Worm (Caenorhabditis elegans) whole organism, L3 larva: ENCODE results near the gene C17C3.15.

Experiments
- R02D3.7 ChIP-seq: fragments of 150-350 bp; optimal IDR thresholded peaks from 2 replicates; lab custom pipeline; 2014; ENCODE audit warnings: missing biosample characterization, missing genetic modification characterization
- ZK546.5 ChIP-seq: sonication (generic microtip); optimal IDR thresholded peaks from 2 replicates; lab custom pipeline; 2017; ENCODE audit warnings: missing biosample characterization, missing genetic modification characterization
- aly-2 ChIP-seq: fragments of 150-350 bp; optimal IDR thresholded peaks from 2 replicates; lab custom pipeline; 2014; ENCODE audit warnings: missing biosample characterization, missing genetic modification characterization
- ama-1 ChIP-seq: fragments of 150-350 bp; optimal IDR thresholded peaks from 2 replicates; lab custom pipeline; 2018
- ceh-16 ChIP-seq: sonication (generic microtip); optimal IDR thresholded peaks from 2 replicates; lab custom pipeline; 2017; ENCODE audit warnings: missing biosample characterization, missing genetic modification characterization
- ceh-28 ChIP-seq: fragments of 150-350 bp; optimal IDR thresholded peaks from 2 replicates; lab custom pipeline; 2014; ENCODE audit warnings: missing biosample characterization, missing genetic modification reagents, missing genetic modification characterization
- ceh-82 ChIP-seq: fragments of 150-350 bp; optimal IDR thresholded peaks from 2 replicates; lab custom pipeline; 2014; ENCODE audit warnings: missing biosample characterization, missing genetic modification characterization
- ceh-9 ChIP-seq: sonication (generic microtip); optimal IDR thresholded peaks from 2 replicates; lab custom pipeline; 2018; ENCODE audit warnings: missing biosample characterization, missing genetic modification characterization
- daf-12 ChIP-seq: fragments of 150-350 bp; optimal IDR thresholded peaks from 2 replicates; lab custom pipeline; 2014; ENCODE audit warnings: missing biosample characterization, missing genetic modification reagents, missing genetic modification characterization
- egl-27 ChIP-seq: sonication (generic microtip); optimal IDR thresholded peaks from 4 replicates; lab custom pipeline; 2017; ENCODE audit warnings: missing biosample characterization, missing genetic modification reagents, missing genetic modification characterization
- egl-5 ChIP-seq: fragments of 150-350 bp; optimal IDR thresholded peaks from 2 replicates; lab custom pipeline; 2017; ENCODE audit warnings: missing biosample characterization, missing genetic modification reagents, missing genetic modification characterization, inconsistent platforms
- elt-1 ChIP-seq: fragments of 150-350 bp; optimal IDR thresholded peaks from 2 replicates; lab custom pipeline; 2014; ENCODE audit warnings: missing biosample characterization, missing genetic modification characterization
- elt-2 ChIP-seq: sonication (generic microtip); optimal IDR thresholded peaks from 2 replicates; lab custom pipeline; 2016; ENCODE audit warnings: missing genetic modification reagents, mild to moderate bottlenecking, missing genetic modification characterization, missing compliant biosample characterization
- elt-3 ChIP-seq, 3 experiments: fragments of 150-350 bp in 1 of 3; sonication (generic microtip) in 2 of 3; optimal IDR thresholded peaks; 2 replicates in 2 of 3; 4 replicates in 1 of 3; lab custom pipeline; 2014 to 2017; ENCODE audit warnings: missing biosample characterization in 3 of 3, missing genetic modification characterization in 3 of 3
- eor-1 ChIP-seq, 2 experiments: fragments of 150-350 bp; optimal IDR thresholded peaks; 2 replicates each; lab custom pipeline; 2014 to 2018; ENCODE audit warnings: missing biosample characterization in 2 of 2, missing genetic modification characterization in 2 of 2
- fkh-10 ChIP-seq: sonication (generic microtip); optimal IDR thresholded peaks from 2 replicates; lab custom pipeline; 2017; ENCODE audit warnings: missing biosample characterization, missing genetic modification reagents, missing genetic modification characterization
- fkh-2 ChIP-seq: fragments of 150-350 bp; optimal IDR thresholded peaks from 2 replicates; lab custom pipeline; 2014; ENCODE audit warnings: missing biosample characterization, missing genetic modification reagents, missing genetic modification characterization
- fos-1 ChIP-seq: fragments of 150-350 bp; optimal IDR thresholded peaks from 2 replicates; lab custom pipeline; 2014; ENCODE audit warnings: missing biosample characterization, missing genetic modification characterization
- hmg-11 ChIP-seq: sonication (generic microtip); optimal IDR thresholded peaks from 2 replicates; lab custom pipeline; 2016; ENCODE audit warnings: missing genetic modification characterization, missing compliant biosample characterization
- jun-1 ChIP-seq: fragments of 150-350 bp; optimal IDR thresholded peaks from 2 replicates; lab custom pipeline; 2014; ENCODE audit warnings: missing biosample characterization, missing genetic modification reagents, missing genetic modification characterization
- lin-15B ChIP-seq: fragments of 150-350 bp; optimal IDR thresholded peaks from 2 replicates; lab custom pipeline; 2014; ENCODE audit warnings: missing biosample characterization, missing genetic modification characterization
- lin-39 ChIP-seq: fragments of 150-350 bp; optimal IDR thresholded peaks from 2 replicates; lab custom pipeline; 2018; ENCODE audit warnings: missing biosample characterization, missing genetic modification reagents, missing genetic modification characterization
- lsy-12 ChIP-seq: sonication (generic microtip); optimal IDR thresholded peaks from 2 replicates; lab custom pipeline; 2016; ENCODE audit warnings: mild to moderate bottlenecking, missing genetic modification characterization, missing compliant biosample characterization
- mdl-1 ChIP-seq: fragments of 150-350 bp; optimal IDR thresholded peaks from 2 replicates; lab custom pipeline; 2014; ENCODE audit warnings: missing biosample characterization, missing genetic modification characterization
- mml-1 ChIP-seq: fragments of 150-350 bp; sonication (generic microtip); optimal IDR thresholded peaks from 3 replicates; lab custom pipeline; 2014; ENCODE audit warnings: missing biosample characterization, missing genetic modification characterization
- nfya-1 ChIP-seq: sonication (generic microtip); optimal IDR thresholded peaks from 2 replicates; lab custom pipeline; 2017; ENCODE audit warnings: missing genetic modification characterization, mild to moderate bottlenecking, missing compliant biosample characterization, antibody characterized with exemption, moderate library complexity; ENCODE audit not compliant: insufficient read depth
- nhr-11 ChIP-seq: fragments of 150-350 bp; optimal IDR thresholded peaks from 2 replicates; lab custom pipeline; 2014; ENCODE audit warnings: missing biosample characterization, missing genetic modification characterization
- nhr-12 ChIP-seq: fragments of 150-350 bp; optimal IDR thresholded peaks from 2 replicates; lab custom pipeline; 2014; ENCODE audit warnings: missing biosample characterization, missing genetic modification characterization
- nhr-23 ChIP-seq: fragments of 150-350 bp; optimal IDR thresholded peaks from 2 replicates; lab custom pipeline; 2014; ENCODE audit warnings: missing biosample characterization, missing genetic modification reagents, missing genetic modification characterization
- nhr-237 ChIP-seq: fragments of 150-350 bp; optimal IDR thresholded peaks from 2 replicates; lab custom pipeline; 2014; ENCODE audit warnings: missing biosample characterization, missing genetic modification characterization
- nhr-25 ChIP-seq: sonication (generic microtip); optimal IDR thresholded peaks from 2 replicates; lab custom pipeline; 2017; ENCODE audit warnings: missing biosample characterization, missing genetic modification characterization
- nhr-28 ChIP-seq: fragments of 150-350 bp; optimal IDR thresholded peaks from 2 replicates; lab custom pipeline; 2014; ENCODE audit warnings: missing biosample characterization, missing genetic modification characterization
- nhr-43 ChIP-seq: sonication (generic microtip); optimal IDR thresholded peaks from 2 replicates; lab custom pipeline; 2016; ENCODE audit warnings: mild to moderate bottlenecking, missing genetic modification characterization, missing compliant biosample characterization; ENCODE audit not compliant: poor library complexity, severe bottlenecking
- nhr-67 ChIP-seq: fragments of 150-350 bp; optimal IDR thresholded peaks from 2 replicates; lab custom pipeline; 2014; ENCODE audit warnings: missing biosample characterization, missing genetic modification characterization
- nhr-76 ChIP-seq: fragments of 150-350 bp; sonication (generic microtip); optimal IDR thresholded peaks from 5 replicates; lab custom pipeline; 2014; ENCODE audit warnings: missing biosample characterization, missing genetic modification characterization
- nhr-77 ChIP-seq: fragments of 150-350 bp; optimal IDR thresholded peaks from 2 replicates; lab custom pipeline; 2014; ENCODE audit warnings: missing biosample characterization, missing genetic modification characterization
- pha-4 ChIP-seq: fragments of 150-350 bp; optimal IDR thresholded peaks from 2 replicates; lab custom pipeline; 2014; ENCODE audit warnings: missing biosample characterization, missing genetic modification reagents, missing genetic modification characterization
- pqm-1 ChIP-seq: fragments of 150-350 bp; optimal IDR thresholded peaks from 2 replicates; lab custom pipeline; 2017; ENCODE audit warnings: missing biosample characterization, missing genetic modification characterization, inconsistent platforms
- sea-2 ChIP-seq: fragments of 150-350 bp; sonication (generic microtip); optimal IDR thresholded peaks from 4 replicates; lab custom pipeline; 2014; ENCODE audit warnings: missing biosample characterization, missing genetic modification reagents, missing genetic modification characterization
- skn-1 ChIP-seq: fragments of 150-350 bp; optimal IDR thresholded peaks from 2 replicates; lab custom pipeline; 2014; ENCODE audit warnings: missing biosample characterization, missing genetic modification characterization
- snpc-4 ChIP-seq: fragments of 150-350 bp; optimal IDR thresholded peaks from 2 replicates; lab custom pipeline; 2014; ENCODE audit warnings: missing biosample characterization, missing genetic modification characterization
- tbx-2 ChIP-seq: sonication (generic microtip); optimal IDR thresholded peaks from 2 replicates; lab custom pipeline; 2016; ENCODE audit warnings: mild to moderate bottlenecking, missing genetic modification characterization, missing compliant biosample characterization
- unc-39 ChIP-seq: sonication (generic microtip); optimal IDR thresholded peaks from 4 replicates; lab custom pipeline; 2017; ENCODE audit warnings: missing biosample characterization, missing genetic modification characterization
- unc-62 ChIP-seq: fragments of 150-350 bp; sonication (generic microtip); optimal IDR thresholded peaks from 4 replicates; lab custom pipeline; 2014; ENCODE audit warnings: missing biosample characterization, missing genetic modification reagents, missing genetic modification characterization
- zag-1 ChIP-seq: fragments of 150-350 bp; optimal IDR thresholded peaks from 2 replicates; lab custom pipeline; 2014; ENCODE audit warnings: missing biosample characterization, missing genetic modification characterization
- ztf-11 ChIP-seq: fragments of 150-350 bp; optimal IDR thresholded peaks from 2 replicates; lab custom pipeline; 2014; ENCODE audit warnings: missing biosample characterization, missing genetic modification characterization
- ztf-4 ChIP-seq: fragments of 150-350 bp; optimal IDR thresholded peaks from 2 replicates; lab custom pipeline; 2014; ENCODE audit warnings: missing biosample characterization, missing genetic modification characterization

C17C3.15 gene

ce11 chrII:5543476-5544144, 26.8 kb upstream of the C17C3.15 start:
- peak; percentile 93 for TF ChIP-seq nhr-77 (tag; lab: Kevin White, UChicago)
- TF ChIP-seq pha-4: peak; percentile 99
- peak; percentile 29 for TF ChIP-seq mdl-1 (tag; lab: Kevin White, UChicago)
- TF ChIP-seq elt-3 (tag; optimal IDR thresholded peaks at IDR 0.05; lab: Kevin White, UChicago): peak in 2 of 3 experiments; percentile 77 to 92
- TF ChIP-seq skn-1 (tag; lab: Kevin White, UChicago): peak; percentile 95
- TF ChIP-seq ceh-82 (tag; lab: Kevin White, UChicago): peak; percentile 95
- peak; percentile 98 for TF ChIP-seq hmg-11 (tag; lab: Kevin White, UChicago)
- TF ChIP-seq lin-15B (tag; lab: Kevin White, UChicago): peak; percentile 85
- TF ChIP-seq nhr-76 (tag; lab: Kevin White, UChicago): peak; percentile 52
- TF ChIP-seq daf-12 (tag; lab: Kevin White, UChicago): peak; percentile 67
- TF ChIP-seq mml-1 (tag; lab: Kevin White, UChicago): no peak
- peak; percentile 90 for TF ChIP-seq R02D3.7
- peak; percentile 99 for TF ChIP-seq nhr-23 (tag; lab: Kevin White, UChicago)
- TF ChIP-seq ceh-16: peak; percentile 80
- TF ChIP-seq ZK546.5 (tag; lab: Kevin White, UChicago): peak; percentile 44
- peak; percentile 57 for TF ChIP-seq nhr-237
- TF ChIP-seq elt-1 (tag; lab: Kevin White, UChicago): peak; percentile 54
- TF ChIP-seq jun-1 (tag; lab: Kevin White, UChicago): peak; percentile 98
- TF ChIP-seq nhr-43: peak; percentile 95
- TF ChIP-seq fos-1 (tag; lab: Kevin White, UChicago): peak; percentile 90
- TF ChIP-seq egl-5 (tag; lab: Kevin White, UChicago): peak; percentile 96
- peak; percentile 61 for TF ChIP-seq ztf-11 (tag; lab: Kevin White, UChicago)
- peak; percentile 71 for TF ChIP-seq egl-27 (tag; lab: Kevin White, UChicago)
- peak; percentile 97 for TF ChIP-seq nfya-1 (tag; lab: Kevin White, UChicago)
- TF ChIP-seq pqm-1 (tag; lab: Kevin White, UChicago): peak; percentile 94
- no peak for TF ChIP-seq nhr-12 (tag; lab: Kevin White, UChicago)
- peak in 1 of 2 experiments; percentile 71 for TF ChIP-seq eor-1 (tag; optimal IDR thresholded peaks at IDR 0.05; lab: Kevin White, UChicago)
- peak; percentile 91 for TF ChIP-seq ztf-4 (tag; lab: Kevin White, UChicago)
- peak; percentile 95 for TF ChIP-seq fkh-2 (tag; lab: Kevin White, UChicago)
- peak; percentile 95 for TF ChIP-seq nhr-11 (tag; lab: Kevin White, UChicago)
- TF ChIP-seq unc-39: peak; percentile 35
- peak; percentile 94 for TF ChIP-seq ceh-28 (tag; lab: Kevin White, UChicago)
- TF ChIP-seq fkh-10 (GFP tag; lab: Kevin White, UChicago): peak; percentile 99
- TF ChIP-seq tbx-2 (tag; lab: Kevin White, UChicago): peak; percentile 97
- TF ChIP-seq ceh-9 (tag; lab: Kevin White, UChicago): no peak
- TF ChIP-seq nhr-25 (tag; lab: Kevin White, UChicago): peak; percentile 99
- TF ChIP-seq lin-39 (tag; lab: Kevin White, UChicago): peak; percentile 97
- TF ChIP-seq aly-2 (tag; lab: Kevin White, UChicago): peak; percentile 88
- TF ChIP-seq nhr-67 (tag; lab: Kevin White, UChicago): peak; percentile 53
- peak; percentile 93 for TF ChIP-seq zag-1 (tag; lab: Kevin White, UChicago)
- TF ChIP-seq snpc-4 (tag; lab: Kevin White, UChicago): peak; percentile 100
- peak; percentile 81 for TF ChIP-seq unc-62 (GFP tag; lab: Kevin White, UChicago)
- no peak for TF ChIP-seq sea-2 (GFP tag; lab: Kevin White, UChicago)
- TF ChIP-seq nhr-28: peak; percentile 76
- peak; percentile 97 for TF ChIP-seq elt-2 (tag; lab: Kevin White, UChicago)
- peak; percentile 98 for TF ChIP-seq lsy-12 (tag; lab: Kevin White, UChicago)
- TF ChIP-seq ama-1 (lab: Kevin White, UChicago): peak; percentile 100
